Fruit fly (Drosophila melanogaster) whole organism, embryonic: Measurements from ENCODE around the gene CG42726.

Experiments used
- Asciz ChIP-seq: fragments of 200-800 bp; sonication (Bioruptor generic); optimal IDR thresholded peaks from 2 replicates; lab custom pipeline; 2017; ENCODE audit warnings: missing biosample characterization, mild to moderate bottlenecking, missing genetic modification characterization, missing genetic modification reagents
- Atf6 ChIP-seq: fragments of 200-800 bp; sonication (Bioruptor generic); IDR thresholded peaks from 2 replicates; pipeline ENCODE4 v1.3.6; 2022; ENCODE audit warnings: missing biosample characterization, missing genetic modification characterization
- B-H2 ChIP-seq: fragments of 200-800 bp; sonication (Bioruptor generic); optimal IDR thresholded peaks from 2 replicates; lab custom pipeline; 2018; ENCODE audit warnings: missing biosample characterization, mild to moderate bottlenecking, missing genetic modification characterization
- CG10209 ChIP-seq: fragments of 200-800 bp; sonication (Bioruptor generic); optimal IDR thresholded peaks from 3 replicates; lab custom pipeline; 2017; ENCODE audit warnings: missing biosample characterization, mild to moderate bottlenecking, missing genetic modification characterization, missing genetic modification reagents
- CG11085 ChIP-seq: fragments of 200-800 bp; sonication (Bioruptor generic); IDR thresholded peaks from 2 replicates; pipeline ENCODE4 v1.3.6; 2022; ENCODE audit warnings: missing biosample characterization, missing genetic modification characterization
- CG11398 ChIP-seq: fragments of 200-800 bp; sonication (Bioruptor generic); optimal IDR thresholded peaks from 2 replicates; lab custom pipeline; 2016; ENCODE audit warnings: missing biosample characterization, missing genetic modification characterization
- CG13296 ChIP-seq: fragments of 200-800 bp; sonication (Bioruptor generic); optimal IDR thresholded peaks from 3 replicates; lab custom pipeline; 2018; ENCODE audit warnings: missing biosample characterization, mild to moderate bottlenecking, missing genetic modification characterization
- CG13624 ChIP-seq: fragments of 200-800 bp; sonication (Bioruptor generic); optimal IDR thresholded peaks from 2 replicates; lab custom pipeline; 2016; ENCODE audit warnings: missing biosample characterization, missing genetic modification characterization
- CG17829 ChIP-seq: fragments of 200-800 bp; optimal IDR thresholded peaks from 2 replicates; lab custom pipeline; 2019; ENCODE audit warnings: missing biosample characterization, mild to moderate bottlenecking, missing genetic modification characterization, moderate library complexity
- CG30020 ChIP-seq: fragments of 200-800 bp; optimal IDR thresholded peaks from 2 replicates; lab custom pipeline; 2019; ENCODE audit warnings: missing biosample characterization, mild to moderate bottlenecking, missing genetic modification characterization, moderate library complexity
- CG33557 ChIP-seq: fragments of 200-800 bp; sonication (Bioruptor generic); optimal IDR thresholded peaks from 2 replicates; lab custom pipeline; 2019; ENCODE audit warnings: missing biosample characterization, mild to moderate bottlenecking, missing genetic modification characterization, moderate library complexity
- CG34422 ChIP-seq: fragments of 200-800 bp; sonication (Bioruptor generic); IDR thresholded peaks from 3 replicates; pipeline ENCODE4 v1.3.6; 2022; ENCODE audit warnings: missing biosample characterization, missing genetic modification characterization
- CG3995 ChIP-seq: fragments of 200-800 bp; sonication (Bioruptor generic); optimal IDR thresholded peaks from 3 replicates; lab custom pipeline; 2016; ENCODE audit warnings: missing biosample characterization, missing genetic modification characterization
- CG4404 ChIP-seq: fragments of 200-800 bp; sonication (Bioruptor generic); IDR thresholded peaks from 2 replicates; pipeline ENCODE4 v1.3.6; 2022; ENCODE audit warnings: missing biosample characterization, missing genetic modification characterization
- CG4854 ChIP-seq: fragments of 200-800 bp; sonication (Bioruptor generic); optimal IDR thresholded peaks from 2 replicates; lab custom pipeline; 2016; ENCODE audit warnings: missing biosample characterization, missing genetic modification characterization, inconsistent platforms
- CG7357 ChIP-seq: fragments of 200-800 bp; sonication (Bioruptor generic); IDR thresholded peaks from 3 replicates; pipeline ENCODE4 v1.3.6; 2022; ENCODE audit warnings: missing biosample characterization, missing genetic modification characterization
- CG7372 ChIP-seq: fragments of 200-800 bp; sonication (Bioruptor generic); IDR thresholded peaks from 2 replicates; pipeline ENCODE4 v1.3.6; 2022; ENCODE audit warnings: missing biosample characterization, missing genetic modification characterization
- CG7928 ChIP-seq: fragments of 200-800 bp; sonication (Bioruptor generic); optimal IDR thresholded peaks from 2 replicates; lab custom pipeline; 2017; ENCODE audit warnings: missing biosample characterization, mild to moderate bottlenecking, missing genetic modification characterization
- CG7987 ChIP-seq: fragments of 200-800 bp; sonication (Bioruptor generic); optimal IDR thresholded peaks from 2 replicates; lab custom pipeline; 2018; ENCODE audit warnings: missing biosample characterization, mild to moderate bottlenecking, missing genetic modification characterization, moderate library complexity
- CG9727 ChIP-seq: fragments of 200-800 bp; sonication (Bioruptor generic); optimal IDR thresholded peaks from 3 replicates; lab custom pipeline; 2017; ENCODE audit warnings: missing biosample characterization, mild to moderate bottlenecking, missing genetic modification characterization
- Dad ChIP-seq: fragments of 200-800 bp; sonication (Bioruptor generic); optimal IDR thresholded peaks from 3 replicates; lab custom pipeline; 2016; ENCODE audit warnings: missing biosample characterization, missing genetic modification characterization
- Hr39 ChIP-seq: fragments of >200 bp; optimal IDR thresholded peaks from 2 replicates; lab custom pipeline; 2017
- Jarid2 ChIP-seq: fragments of 200-800 bp; sonication (Bioruptor generic); optimal IDR thresholded peaks from 3 replicates; lab custom pipeline; 2017; ENCODE audit warnings: mild to moderate bottlenecking, missing biosample characterization, missing genetic modification reagents, missing genetic modification characterization
- Kr ChIP-seq: fragments of 200-800 bp; sonication (Bioruptor generic); optimal IDR thresholded peaks from 2 replicates; lab custom pipeline; 2017; ENCODE audit warnings: missing biosample characterization, mild to moderate bottlenecking, missing genetic modification characterization
- Lhr ChIP-seq: fragments of 200-800 bp; sonication (Bioruptor generic); optimal IDR thresholded peaks from 3 replicates; lab custom pipeline; 2017; ENCODE audit warnings: mild to moderate bottlenecking, missing biosample characterization, missing genetic modification reagents, missing genetic modification characterization
- Mad ChIP-seq: fragments of 200-800 bp; sonication (Bioruptor generic); optimal IDR thresholded peaks from 2 replicates; lab custom pipeline; 2016; ENCODE audit warnings: missing biosample characterization, missing genetic modification characterization
- Mrtf ChIP-seq: fragments of 200-800 bp; sonication (Bioruptor generic); IDR thresholded peaks from 3 replicates; pipeline ENCODE4 v1.3.6; 2022; ENCODE audit warnings: missing biosample characterization, missing genetic modification characterization
- Poxn ChIP-seq: fragments of 200-800 bp; sonication (Bioruptor generic); IDR thresholded peaks from 2 replicates; pipeline ENCODE4 v1.3.6; 2022; ENCODE audit warnings: missing biosample characterization, missing genetic modification characterization
- Scr ChIP-seq: fragments of 200-800 bp; sonication (Bioruptor generic); IDR thresholded peaks from 2 replicates; pipeline ENCODE4 v1.3.6; 2022; ENCODE audit warnings: missing biosample characterization, missing genetic modification characterization; ENCODE audit not compliant: partially characterized antibody
- Sry-δ ChIP-seq: fragments of 200-800 bp; sonication (Bioruptor generic); optimal IDR thresholded peaks from 2 replicates; lab custom pipeline; 2016; ENCODE audit warnings: missing biosample characterization, missing genetic modification characterization
- Taf1 ChIP-seq: fragments of 200-800 bp; sonication (Bioruptor generic); IDR thresholded peaks from 2 replicates; pipeline ENCODE4 v1.3.6; 2022; ENCODE audit warnings: missing biosample characterization, missing genetic modification characterization
- abd-A ChIP-seq: fragments of 200-800 bp; sonication (Bioruptor generic); optimal IDR thresholded peaks from 3 replicates; lab custom pipeline; 2019; ENCODE audit warnings: missing biosample characterization, mild to moderate bottlenecking, missing genetic modification characterization, moderate library complexity
- al ChIP-seq: fragments of 200-800 bp; sonication (Bioruptor generic); IDR thresholded peaks from 2 replicates; pipeline ENCODE4 v1.3.6; 2022; ENCODE audit warnings: missing biosample characterization, missing genetic modification characterization
- ap ChIP-seq: fragments of 200-800 bp; sonication (Bioruptor generic); IDR thresholded peaks from 2 replicates; pipeline ENCODE4 v1.3.6; 2022; ENCODE audit warnings: missing biosample characterization, missing genetic modification characterization
- bbx ChIP-seq: fragments of 200-800 bp; sonication (Bioruptor generic); IDR thresholded peaks from 2 replicates; pipeline ENCODE4 v1.3.6; 2022; ENCODE audit warnings: missing biosample characterization, missing genetic modification characterization; ENCODE audit not compliant: partially characterized antibody
- cas ChIP-seq: fragments of 200-800 bp; sonication (Bioruptor generic); IDR thresholded peaks from 2 replicates; pipeline ENCODE4 v1.3.6; 2022; ENCODE audit warnings: missing biosample characterization, missing genetic modification characterization
- chn ChIP-seq: fragments of 200-800 bp; sonication (Bioruptor generic); optimal IDR thresholded peaks from 2 replicates; lab custom pipeline; 2016; ENCODE audit warnings: missing biosample characterization, missing genetic modification characterization
- crp ChIP-seq, 2 experiments: fragments of 200-800 bp; sonication (Bioruptor generic); optimal IDR thresholded peaks; 2 replicates in 1 of 2; 3 replicates in 1 of 2; lab custom pipeline; 2017; ENCODE audit warnings: missing biosample characterization in 2 of 2, missing genetic modification characterization in 2 of 2, mild to moderate bottlenecking in 1 of 2, moderate library complexity in 1 of 2
- eve ChIP-seq, 2 experiments: fragments of >200 bp; optimal IDR thresholded peaks; 2 replicates each; lab custom pipeline; 2017; ENCODE audit warnings: missing biosample characterization in 2 of 2, missing genetic modification characterization in 2 of 2
- fd96Cb ChIP-seq: fragments of 200-800 bp; sonication (Bioruptor generic); optimal IDR thresholded peaks from 2 replicates; lab custom pipeline; 2018; ENCODE audit warnings: missing biosample characterization, mild to moderate bottlenecking, missing genetic modification characterization, moderate library complexity
- hkb ChIP-seq, 2 experiments: fragments of 200-800 bp in 1 of 2; fragments of >200 bp in 1 of 2; sonication (Bioruptor generic) in 1 of 2; IDR thresholded peaks in 1 of 2; optimal IDR thresholded peaks in 1 of 2; 2 replicates each; pipeline versions ENCODE4 v1.3.6 to Lab custom; 2017 to 2022; ENCODE audit warnings: missing biosample characterization in 1 of 2, missing genetic modification characterization in 1 of 2
- mam ChIP-seq: fragments of 200-800 bp; sonication (Bioruptor generic); optimal IDR thresholded peaks from 3 replicates; lab custom pipeline; 2016; ENCODE audit warnings: missing biosample characterization, missing genetic modification characterization
- nerfin-1 ChIP-seq: fragments of 200-800 bp; sonication (Bioruptor generic); optimal IDR thresholded peaks from 3 replicates; lab custom pipeline; 2019; ENCODE audit warnings: missing biosample characterization, mild to moderate bottlenecking, missing genetic modification characterization, moderate library complexity
- org-1 ChIP-seq: fragments of 200-800 bp; sonication (Bioruptor generic); optimal IDR thresholded peaks from 2 replicates; lab custom pipeline; 2017; ENCODE audit warnings: missing biosample characterization, missing genetic modification characterization
- pita ChIP-seq: fragments of 200-800 bp; sonication (Bioruptor generic); optimal IDR thresholded peaks from 2 replicates; lab custom pipeline; 2017; ENCODE audit warnings: missing biosample characterization, mild to moderate bottlenecking, missing genetic modification characterization
- rib ChIP-seq: fragments of 200-800 bp; sonication (Bioruptor generic); IDR thresholded peaks from 2 replicates; pipeline ENCODE4 v1.3.6; 2022; ENCODE audit warnings: missing biosample characterization, missing genetic modification characterization
- slbo ChIP-seq: fragments of 200-800 bp; sonication (Bioruptor generic); IDR thresholded peaks from 2 replicates; pipeline ENCODE4 v1.3.6; 2022; ENCODE audit warnings: missing biosample characterization, missing genetic modification characterization
- stwl ChIP-seq: fragments of 200-800 bp; sonication (Bioruptor generic); optimal IDR thresholded peaks from 3 replicates; lab custom pipeline; 2018; ENCODE audit warnings: missing biosample characterization, mild to moderate bottlenecking, missing genetic modification characterization, moderate library complexity
- tup ChIP-seq: fragments of 200-800 bp; sonication (Bioruptor generic); optimal IDR thresholded peaks from 2 replicates; lab custom pipeline; 2016; ENCODE audit warnings: missing biosample characterization, mild to moderate bottlenecking, missing genetic modification characterization, moderate library complexity
- unpg ChIP-seq: fragments of 200-800 bp; sonication (Bioruptor generic); optimal IDR thresholded peaks from 3 replicates; lab custom pipeline; 2018; ENCODE audit warnings: missing biosample characterization, mild to moderate bottlenecking, missing genetic modification characterization, moderate library complexity
- zf30C ChIP-seq: fragments of 200-800 bp; sonication (Bioruptor generic); optimal IDR thresholded peaks from 3 replicates; lab custom pipeline; 2018; ENCODE audit warnings: missing biosample characterization, mild to moderate bottlenecking, missing genetic modification characterization

CG42726 gene

dm6 chr3R:15332994-15333393 lies 14.9 kb upstream of the CG42726 start, which contains the start of the genes Fkbp39 and Cyfip (continued):
- TF ChIP-seq CG7928 (GFP tag; lab: Kevin White, UChicago) = peak; percentile 38
- no peak; the same call in 1 of the 2 replicates for TF ChIP-seq cas (GFP tag; lab: Robert Waterston, UW)
- TF ChIP-seq rib (GFP tag; lab: Robert Waterston, UW) = peak; percentile 70; the same call in 1 of the 2 replicates
- TF ChIP-seq org-1 = no peak
- no peak for TF ChIP-seq Mad (GFP tag; lab: Kevin White, UChicago)
- TF ChIP-seq CG10209 (GFP tag; lab: Kevin White, UChicago) = no peak
- no peak for TF ChIP-seq CG33557
- no peak for TF ChIP-seq eve (GFP tag; optimal IDR thresholded peaks at IDR 0.05; lab: Kevin White, UChicago)
- TF ChIP-seq Sry-δ (GFP tag; lab: Kevin White, UChicago) = peak; percentile 100
- no peak for TF ChIP-seq CG11398 (GFP tag; lab: Kevin White, UChicago)
- TF ChIP-seq CG30020 (tag; lab: Kevin White, UChicago) = peak; percentile 40
- peak; percentile 91 for TF ChIP-seq CG13624 (GFP tag; lab: Kevin White, UChicago)
- peak; percentile 68 for TF ChIP-seq Scr
- peak; percentile 56 for TF ChIP-seq CG7987
- TF ChIP-seq nerfin-1 = no peak
- peak; percentile 94 for TF ChIP-seq CG34422 (GFP tag; lab: Robert Waterston, UW)
- no peak for TF ChIP-seq CG4404 (GFP tag; lab: Robert Waterston, UW)
- TF ChIP-seq crp (GFP tag; optimal IDR thresholded peaks at IDR 0.05; lab: Kevin White, UChicago) = peak in 1 of 2 experiments; percentile 52
- peak; percentile 8 for TF ChIP-seq chn (GFP tag; lab: Kevin White, UChicago)
- TF ChIP-seq Jarid2 (GFP tag; lab: Kevin White, UChicago) = no peak
- peak; percentile 2 for TF ChIP-seq CG13296 (GFP tag; lab: Kevin White, UChicago)
- TF ChIP-seq Asciz (GFP tag; lab: Kevin White, UChicago) = no peak
- no peak for TF ChIP-seq unpg (GFP tag; lab: Kevin White, UChicago)
- no peak for TF ChIP-seq CG7372 (GFP tag; lab: Robert Waterston, UW)
- peak; percentile 65 for TF ChIP-seq stwl (tag; lab: Kevin White, UChicago)
- TF ChIP-seq B-H2 (GFP tag; lab: Kevin White, UChicago) = peak; percentile 77
- TF ChIP-seq Hr39 (lab: Kevin White, UChicago) = no peak
- no peak for TF ChIP-seq abd-A (tag; lab: Kevin White, UChicago)
- peak; percentile 94 for TF ChIP-seq Lhr (GFP tag; lab: Kevin White, UChicago)
- TF ChIP-seq Dad (GFP tag; lab: Kevin White, UChicago) = peak; percentile 59
- no peak for TF ChIP-seq Taf1 (GFP tag; lab: Robert Waterston, UW)
- TF ChIP-seq mam (GFP tag; lab: Kevin White, UChicago) = peak; percentile 69
- peak; percentile 75 for TF ChIP-seq bbx (GFP tag; lab: Robert Waterston, UW)
- peak; percentile 2 for TF ChIP-seq CG9727 (GFP tag; lab: Kevin White, UChicago)
- TF ChIP-seq Mrtf (GFP tag; lab: Robert Waterston, UW) = no peak
- no peak for TF ChIP-seq CG7357 (GFP tag; lab: Robert Waterston, UW)
- peak; percentile 27 for TF ChIP-seq zf30C (GFP tag; lab: Kevin White, UChicago)
- peak; percentile 77 for TF ChIP-seq CG17829 (tag; lab: Kevin White, UChicago)
- peak; percentile 76 for TF ChIP-seq slbo (GFP tag; lab: Robert Waterston, UW)
- TF ChIP-seq Kr (GFP tag; lab: Kevin White, UChicago) = no peak
- peak; percentile 81 for TF ChIP-seq pita (GFP tag; lab: Kevin White, UChicago)
- TF ChIP-seq CG4854 (GFP tag; lab: Kevin White, UChicago) = peak; percentile 30
- no peak for TF ChIP-seq tup (GFP tag; lab: Kevin White, UChicago)
- peak; percentile 18 for TF ChIP-seq CG3995 (GFP tag; lab: Kevin White, UChicago)
- no peak for TF ChIP-seq fd96Cb (tag; lab: Kevin White, UChicago)
- 0 out of 2 replicates have a peak, but pooled peaks have one; percentile 19 for TF ChIP-seq al (GFP tag; lab: Robert Waterston, UW)
- TF ChIP-seq Poxn (GFP tag; lab: Robert Waterston, UW) = no peak
- TF ChIP-seq ap (GFP tag; lab: Robert Waterston, UW) = no peak
- peak; percentile 34; the same call in 1 of the 2 replicates for TF ChIP-seq Atf6 (GFP tag; lab: Robert Waterston, UW)
- TF ChIP-seq hkb (optimal IDR thresholded peaks at IDR 0.05; lab: Kevin White, UChicago) = no peak
- 0 out of 2 replicates have a peak, but pooled peaks have one; percentile 13 for TF ChIP-seq hkb (GFP tag; IDR thresholded peaks at IDR 0.05; lab: Robert Waterston, UW)
- TF ChIP-seq CG11085 = no peak
